Worm (Caenorhabditis elegans): ENCODE measurements around the gene F32D8.3.

The F32D8.3 gene

ce11 chrV:10880138-10880882, 6.3 kb upstream of the F32D8.3 start, which contains the start of gene F32D8.1:
F32D8.1 (plus strand) TSS chrV:10880832.
- TF ChIP-seq tra-4 (tag; optimal IDR thresholded peaks at IDR 0.05) (no peak), aly-1 (tag; optimal IDR thresholded peaks at IDR 0.05) (no peak), hnd-1 (tag; optimal IDR thresholded peaks at IDR 0.05) (no peak), hmbx-1 (tag; optimal IDR thresholded peaks at IDR 0.05) (no peak), ama-1 (optimal IDR thresholded peaks at IDR 0.05) (no peak), scrt-1 (GFP tag; IDR thresholded peaks at IDR 0.05) (no peak), F13C5.2 (tag; optimal IDR thresholded peaks at IDR 0.05) (no peak), ceh-36 (tag; optimal IDR thresholded peaks at IDR 0.05) (no peak), tbx-11 (GFP tag; IDR thresholded peaks at IDR 0.05) (no peak), pes-1 (GFP tag; IDR thresholded peaks at IDR 0.05) (no peak), ceh-13 (GFP tag; optimal IDR thresholded peaks at IDR 0.05) (no peak), tbx-37 (GFP tag; conservative IDR thresholded peaks at IDR 0.05) (no peak), flt-1 (GFP tag; IDR thresholded peaks at IDR 0.05) (no peak), sea-1 (GFP tag; conservative IDR thresholded peaks at IDR 0.05) (no peak), ets-7 (tag; optimal IDR thresholded peaks at IDR 0.05) (no peak), hmg-4 (GFP tag; optimal IDR thresholded peaks at IDR 0.05) (no peak), B0310.2 (tag; optimal IDR thresholded peaks at IDR 0.05) (no peak)

ce11 chrV:10883478-10883877, 3.2 kb upstream of the F32D8.3 start, which contains the start of gene F32D8.2:
F32D8.2 (plus strand) TSS chrV:10883778.
- TF ChIP-seq ceh-36 (tag; optimal IDR thresholded peaks at IDR 0.05), result no peak
- no peak for TF ChIP-seq aly-1 (tag; optimal IDR thresholded peaks at IDR 0.05)
- no peak for TF ChIP-seq B0310.2 (tag; optimal IDR thresholded peaks at IDR 0.05)
- no peak for TF ChIP-seq F13C5.2 (tag; optimal IDR thresholded peaks at IDR 0.05)
- TF ChIP-seq flt-1 (GFP tag; IDR thresholded peaks at IDR 0.05), result no peak
- TF ChIP-seq hmg-4 (GFP tag; optimal IDR thresholded peaks at IDR 0.05), result no peak
- TF ChIP-seq ama-1 (optimal IDR thresholded peaks at IDR 0.05), result no peak
- no peak for TF ChIP-seq tbx-11 (GFP tag; IDR thresholded peaks at IDR 0.05)
- no peak for TF ChIP-seq tra-4 (tag; optimal IDR thresholded peaks at IDR 0.05)
- TF ChIP-seq hnd-1 (tag; optimal IDR thresholded peaks at IDR 0.05), result no peak
- no peak for TF ChIP-seq tbx-37 (GFP tag; conservative IDR thresholded peaks at IDR 0.05)
- TF ChIP-seq sea-1 (GFP tag; conservative IDR thresholded peaks at IDR 0.05), result no peak
- TF ChIP-seq ets-7 (tag; optimal IDR thresholded peaks at IDR 0.05), result no peak
- TF ChIP-seq hmbx-1 (tag; optimal IDR thresholded peaks at IDR 0.05), result no peak
- TF ChIP-seq ceh-13 (GFP tag; optimal IDR thresholded peaks at IDR 0.05), result no peak

ce11 chrV:10887564-10887963, 927 bp downstream of the F32D8.3 start:
- TF ChIP-seq aly-1 (tag; optimal IDR thresholded peaks at IDR 0.05), result no peak
- no peak for TF ChIP-seq sea-1 (GFP tag; conservative IDR thresholded peaks at IDR 0.05)
- TF ChIP-seq tbx-11 (GFP tag; IDR thresholded peaks at IDR 0.05), result no peak
- no peak for TF ChIP-seq pes-1 (GFP tag; IDR thresholded peaks at IDR 0.05)
- TF ChIP-seq hmg-4 (GFP tag; optimal IDR thresholded peaks at IDR 0.05), result no peak
- TF ChIP-seq B0310.2 (tag; optimal IDR thresholded peaks at IDR 0.05), result no peak
- no peak for TF ChIP-seq tra-4 (tag; optimal IDR thresholded peaks at IDR 0.05)
- TF ChIP-seq hmbx-1 (tag; optimal IDR thresholded peaks at IDR 0.05), result no peak

- no peak for TF ChIP-seq hmbx-1 (tag; optimal IDR thresholded peaks at IDR 0.05)
- TF ChIP-seq ets-7 (tag; optimal IDR thresholded peaks at IDR 0.05), result no peak
- no peak for TF ChIP-seq tbx-37 (GFP tag; conservative IDR thresholded peaks at IDR 0.05)
- TF ChIP-seq ceh-13 (GFP tag; optimal IDR thresholded peaks at IDR 0.05), result no peak
- TF ChIP-seq pes-1 (GFP tag; IDR thresholded peaks at IDR 0.05), result no peak
- TF ChIP-seq hnd-1 (tag; optimal IDR thresholded peaks at IDR 0.05), result no peak
- TF ChIP-seq tbx-11 (GFP tag; IDR thresholded peaks at IDR 0.05), result no peak
- no peak for TF ChIP-seq sea-1 (GFP tag; conservative IDR thresholded peaks at IDR 0.05)
- no peak for TF ChIP-seq flt-1 (GFP tag; IDR thresholded peaks at IDR 0.05)
- no peak for TF ChIP-seq ama-1 (optimal IDR thresholded peaks at IDR 0.05)
Observed at ce11 chrV:10888153-10888552, 1.5 kb downstream of the F32D8.3 start.

ce11 chrV:10889036-10889435, 2.4 kb downstream of the F32D8.3 start, which contains the start of gene F32D8.11:
F32D8.11 (minus strand) TSS chrV:10889136.
- no peak for TF ChIP-seq hmbx-1 (tag; optimal IDR thresholded peaks at IDR 0.05)
- TF ChIP-seq F13C5.2 (tag; optimal IDR thresholded peaks at IDR 0.05), result no peak
- no peak for TF ChIP-seq scrt-1 (GFP tag; IDR thresholded peaks at IDR 0.05)
- TF ChIP-seq aly-1 (tag; optimal IDR thresholded peaks at IDR 0.05), result no peak
- TF ChIP-seq ceh-36 (tag; optimal IDR thresholded peaks at IDR 0.05), result no peak
- no peak for TF ChIP-seq tbx-11 (GFP tag; IDR thresholded peaks at IDR 0.05)
- no peak for TF ChIP-seq B0310.2 (tag; optimal IDR thresholded peaks at IDR 0.05)

ce11 chrV:10889774-10890173, 3.1 kb downstream of the F32D8.3 start:
- TF ChIP-seq hmg-4 (GFP tag; optimal IDR thresholded peaks at IDR 0.05) (no peak), scrt-1 (GFP tag; IDR thresholded peaks at IDR 0.05) (no peak), ama-1 (optimal IDR thresholded peaks at IDR 0.05) (no peak), B0310.2 (tag; optimal IDR thresholded peaks at IDR 0.05) (no peak), flt-1 (GFP tag; IDR thresholded peaks at IDR 0.05) (no peak), tbx-11 (GFP tag; IDR thresholded peaks at IDR 0.05) (no peak), aly-1 (tag; optimal IDR thresholded peaks at IDR 0.05) (no peak), hnd-1 (tag; optimal IDR thresholded peaks at IDR 0.05) (no peak), ceh-13 (GFP tag; optimal IDR thresholded peaks at IDR 0.05) (no peak), ceh-36 (tag; optimal IDR thresholded peaks at IDR 0.05) (no peak), hmbx-1 (tag; optimal IDR thresholded peaks at IDR 0.05) (no peak)

- TF ChIP-seq aly-1 (tag; optimal IDR thresholded peaks at IDR 0.05) (no peak), hnd-1 (tag; optimal IDR thresholded peaks at IDR 0.05) (no peak), ets-7 (tag; optimal IDR thresholded peaks at IDR 0.05) (no peak), hmbx-1 (tag; optimal IDR thresholded peaks at IDR 0.05) (no peak), scrt-1 (GFP tag; IDR thresholded peaks at IDR 0.05) (no peak), sea-1 (GFP tag; conservative IDR thresholded peaks at IDR 0.05) (no peak), tbx-37 (GFP tag; conservative IDR thresholded peaks at IDR 0.05) (no peak), F13C5.2 (tag; optimal IDR thresholded peaks at IDR 0.05) (no peak), B0310.2 (tag; optimal IDR thresholded peaks at IDR 0.05) (no peak), ceh-36 (tag; optimal IDR thresholded peaks at IDR 0.05) (no peak)
Observed at ce11 chrV:10890980-10891379, 4.3 kb downstream of the F32D8.3 start, which contains the start of gene F32D8.12. F32D8.12 (minus strand) TSS chrV:10891027.
